Worm (Caenorhabditis elegans) whole organism, late embryonic: ENCODE data around the gene C01G10.1.

Experiments
- C08G9.2 ChIP-seq: sonication (generic microtip); optimal IDR thresholded peaks from 2 replicates; lab custom pipeline; 2016; ENCODE audit warnings: mild to moderate bottlenecking, missing genetic modification characterization, moderate library complexity, missing compliant biosample characterization
- C38D4.7 ChIP-seq: fragments of 200-800 bp; sonication (Bioruptor generic); optimal IDR thresholded peaks from 2 replicates; lab custom pipeline; 2018; ENCODE audit warnings: mild to moderate bottlenecking, missing genetic modification characterization, moderate library complexity, missing compliant biosample characterization
- K09A11.1 ChIP-seq: sonication (generic microtip); optimal IDR thresholded peaks from 2 replicates; lab custom pipeline; 2017; ENCODE audit warnings: antibody characterized with exemption, mild to moderate bottlenecking, missing genetic modification characterization, missing compliant biosample characterization; ENCODE audit not compliant: insufficient read depth
- Y22D7AL.16 ChIP-seq: sonication (generic microtip); optimal IDR thresholded peaks from 2 replicates; lab custom pipeline; 2016; ENCODE audit warnings: missing genetic modification characterization, missing compliant biosample characterization
- ahr-1 ChIP-seq: sonication (generic microtip); optimal IDR thresholded peaks from 2 replicates; lab custom pipeline; 2016; ENCODE audit warnings: missing genetic modification characterization, missing compliant biosample characterization
- ama-1 ChIP-seq: fragments of 150-350 bp; optimal IDR thresholded peaks from 2 replicates; lab custom pipeline; 2014
- ceh-30 ChIP-seq: fragments of 150-350 bp; optimal IDR thresholded peaks from 2 replicates; lab custom pipeline; 2014; ENCODE audit warnings: missing biosample characterization, missing genetic modification characterization
- ceh-34 ChIP-seq: sonication (generic microtip); optimal IDR thresholded peaks from 2 replicates; lab custom pipeline; 2016; ENCODE audit warnings: mild to moderate bottlenecking, missing genetic modification characterization, missing compliant biosample characterization
- ceh-45 ChIP-seq: fragments of 200-800 bp; sonication (Bioruptor generic); IDR thresholded peaks from 2 replicates; pipeline ENCODE4 v1.3.6; 2022; ENCODE audit warnings: missing genetic modification reagents, missing genetic modification characterization, missing compliant biosample characterization
- ceh-48 ChIP-seq: sonication (generic microtip); optimal IDR thresholded peaks from 2 replicates; lab custom pipeline; 2016; ENCODE audit warnings: missing genetic modification characterization, inconsistent platforms, missing compliant biosample characterization
- ceh-6 ChIP-seq: fragments of 200-800 bp; sonication (Bioruptor generic); optimal IDR thresholded peaks from 2 replicates; lab custom pipeline; 2018; ENCODE audit warnings: mild to moderate bottlenecking, missing genetic modification characterization, missing compliant biosample characterization
- ceh-9 ChIP-seq: sonication (generic microtip); optimal IDR thresholded peaks from 2 replicates; lab custom pipeline; 2016; ENCODE audit warnings: mild to moderate bottlenecking, missing genetic modification characterization, inconsistent platforms, missing compliant biosample characterization
- dve-1 ChIP-seq: sonication (generic microtip); optimal IDR thresholded peaks from 2 replicates; lab custom pipeline; 2017; ENCODE audit warnings: antibody characterized with exemption, mild to moderate bottlenecking, missing genetic modification characterization, missing compliant biosample characterization
- elt-2 ChIP-seq: sonication (generic microtip); optimal IDR thresholded peaks from 2 replicates; lab custom pipeline; 2016; ENCODE audit warnings: missing genetic modification reagents, missing genetic modification characterization, missing compliant biosample characterization
- ets-4 ChIP-seq: sonication (generic microtip); optimal IDR thresholded peaks from 2 replicates; lab custom pipeline; 2016; ENCODE audit warnings: missing genetic modification characterization, missing compliant biosample characterization
- fax-1 ChIP-seq: sonication (generic microtip); optimal IDR thresholded peaks from 2 replicates; lab custom pipeline; 2016; ENCODE audit warnings: missing genotype, missing genetic modification characterization, missing compliant biosample characterization
- fkh-10 ChIP-seq: fragments of 150-350 bp; optimal IDR thresholded peaks from 2 replicates; lab custom pipeline; 2014; ENCODE audit warnings: missing biosample characterization, missing genetic modification reagents, missing genetic modification characterization
- gmeb-2 ChIP-seq: sonication (generic microtip); optimal IDR thresholded peaks from 2 replicates; lab custom pipeline; 2016; ENCODE audit warnings: missing genetic modification characterization, inconsistent platforms, missing compliant biosample characterization
- hlh-15 ChIP-seq: sonication (generic microtip); optimal IDR thresholded peaks from 2 replicates; lab custom pipeline; 2016; ENCODE audit warnings: missing genetic modification characterization, missing compliant biosample characterization
- hlh-30 ChIP-seq: sonication (generic microtip); optimal IDR thresholded peaks from 2 replicates; lab custom pipeline; 2017; ENCODE audit warnings: antibody characterized with exemption, missing genetic modification characterization, missing compliant biosample characterization; ENCODE audit not compliant: insufficient read depth
- hlh-8 ChIP-seq: sonication (generic microtip); optimal IDR thresholded peaks from 2 replicates; lab custom pipeline; 2016; ENCODE audit warnings: missing genotype, missing genetic modification characterization, missing compliant biosample characterization
- lim-6 ChIP-seq: sonication (generic microtip); optimal IDR thresholded peaks from 2 replicates; lab custom pipeline; 2016; ENCODE audit warnings: missing genetic modification characterization, missing compliant biosample characterization
- madf-2 ChIP-seq: sonication (generic microtip); optimal IDR thresholded peaks from 2 replicates; lab custom pipeline; 2017; ENCODE audit warnings: missing genetic modification characterization, missing compliant biosample characterization
- mec-3 ChIP-seq: sonication (generic microtip); optimal IDR thresholded peaks from 2 replicates; lab custom pipeline; 2016; ENCODE audit warnings: borderline replicate concordance, missing genetic modification characterization, missing compliant biosample characterization
- nfya-1 ChIP-seq: sonication (generic microtip); optimal IDR thresholded peaks from 2 replicates; lab custom pipeline; 2017; ENCODE audit warnings: missing genetic modification characterization, mild to moderate bottlenecking, missing compliant biosample characterization, antibody characterized with exemption, moderate library complexity
- nhr-11 ChIP-seq: fragments of 150-350 bp; optimal IDR thresholded peaks from 2 replicates; lab custom pipeline; 2014; ENCODE audit warnings: missing biosample characterization, missing genetic modification characterization
- nhr-232 ChIP-seq: sonication (generic microtip); optimal IDR thresholded peaks from 2 replicates; lab custom pipeline; 2016; ENCODE audit warnings: missing genetic modification characterization, missing compliant biosample characterization
- odd-2 ChIP-seq: sonication (generic microtip); optimal IDR thresholded peaks from 2 replicates; lab custom pipeline; 2017; ENCODE audit warnings: antibody characterized with exemption, mild to moderate bottlenecking, missing genetic modification characterization, missing compliant biosample characterization
- pag-3 ChIP-seq: sonication (generic microtip); optimal IDR thresholded peaks from 2 replicates; lab custom pipeline; 2016; ENCODE audit warnings: missing compliant biosample characterization, missing genetic modification characterization, borderline replicate concordance
- pat-9 ChIP-seq: fragments of 200-800 bp; sonication (Bioruptor generic); optimal IDR thresholded peaks from 2 replicates; lab custom pipeline; 2018; ENCODE audit warnings: mild to moderate bottlenecking, missing genetic modification characterization, moderate library complexity, missing compliant biosample characterization
- pax-1 ChIP-seq: fragments of 150-350 bp; optimal IDR thresholded peaks from 2 replicates; lab custom pipeline; 2014; ENCODE audit warnings: missing biosample characterization, missing genetic modification characterization
- pha-2 ChIP-seq: sonication (generic microtip); optimal IDR thresholded peaks from 2 replicates; lab custom pipeline; 2017; ENCODE audit warnings: mild to moderate bottlenecking, missing genetic modification characterization, missing compliant biosample characterization
- pha-4 ChIP-seq: fragments of 150-350 bp; optimal IDR thresholded peaks from 2 replicates; lab custom pipeline; 2018; ENCODE audit warnings: missing biosample characterization, missing genetic modification reagents, missing genetic modification characterization
- pqm-1 ChIP-seq: sonication (generic microtip); optimal IDR thresholded peaks from 2 replicates; lab custom pipeline; 2016; ENCODE audit warnings: missing genetic modification characterization, missing compliant biosample characterization
- pros-1 ChIP-seq: fragments of 150-350 bp; optimal IDR thresholded peaks from 2 replicates; lab custom pipeline; 2014; ENCODE audit warnings: missing biosample characterization, missing genetic modification reagents, missing genetic modification characterization
- sox-4 ChIP-seq: sonication (generic microtip); optimal IDR thresholded peaks from 2 replicates; lab custom pipeline; 2017; ENCODE audit warnings: mild to moderate bottlenecking, missing genetic modification characterization, inconsistent platforms, missing compliant biosample characterization
- syd-9 ChIP-seq: sonication (generic microtip); optimal IDR thresholded peaks from 2 replicates; lab custom pipeline; 2016; ENCODE audit warnings: mild to moderate bottlenecking, missing genetic modification characterization, moderate library complexity, missing compliant biosample characterization
- tbx-2 ChIP-seq: sonication (generic microtip); optimal IDR thresholded peaks from 2 replicates; lab custom pipeline; 2016; ENCODE audit warnings: missing genetic modification characterization, missing compliant biosample characterization
- tbx-7 ChIP-seq: sonication (generic microtip); optimal IDR thresholded peaks from 2 replicates; lab custom pipeline; 2016; ENCODE audit warnings: missing genotype, missing genetic modification characterization, missing compliant biosample characterization
- unc-42 ChIP-seq: sonication (generic microtip); optimal IDR thresholded peaks from 2 replicates; lab custom pipeline; 2016; ENCODE audit warnings: missing genotype, missing genetic modification characterization, missing compliant biosample characterization
- unc-55 ChIP-seq: sonication (generic microtip); optimal IDR thresholded peaks from 2 replicates; lab custom pipeline; 2017; ENCODE audit warnings: missing biosample characterization, missing genetic modification reagents, missing genetic modification characterization
- unc-86 ChIP-seq: sonication (generic microtip); optimal IDR thresholded peaks from 2 replicates; lab custom pipeline; 2016; ENCODE audit warnings: missing genetic modification characterization, missing compliant biosample characterization

Gene C01G10.1

ce11 chrV:15085335-15085800, 14.2 kb upstream of the C01G10.1 start, which contains the start of the genes ahsa-1 and C01G10.7 (continued):
- TF ChIP-seq unc-55 (GFP tag; lab: Kevin White, UChicago) (no peak), ceh-48 (peak; percentile 29), ahr-1 (peak; percentile 48), pat-9 (tag; lab: Kevin White, UChicago) (no peak), ceh-9 (no peak), ceh-45 (GFP tag; lab: Robert Waterston, UW) (no peak), fax-1 (peak; percentile 67), ets-4 (tag; lab: Kevin White, UChicago) (peak; percentile 97), pha-4 (tag; lab: Kevin White, UChicago) (no peak), pha-2 (tag; lab: Kevin White, UChicago) (peak; percentile 31), hlh-8 (tag; lab: Kevin White, UChicago) (peak; percentile 86), nfya-1 (tag; lab: Kevin White, UChicago) (peak; percentile 83), K09A11.1 (tag; lab: Kevin White, UChicago) (no peak), tbx-7 (tag; lab: Kevin White, UChicago) (peak; percentile 92), unc-42 (tag; lab: Kevin White, UChicago) (peak; percentile 98), nhr-232 (tag; lab: Kevin White, UChicago) (no peak), ceh-6 (GFP tag; lab: Kevin White, UChicago) (no peak), hlh-30 (no peak), pag-3 (no peak), ama-1 (lab: Kevin White, UChicago) (no peak), C38D4.7 (no peak), pax-1 (tag; lab: Kevin White, UChicago) (peak; percentile 40), ceh-34 (tag; lab: Kevin White, UChicago) (peak; percentile 68), nhr-11 (tag; lab: Kevin White, UChicago) (no peak), gmeb-2 (peak; percentile 15), pqm-1 (tag; lab: Kevin White, UChicago) (peak; percentile 93), mec-3 (tag; lab: Kevin White, UChicago) (peak; percentile 85)

ce11 chrV:15087207-15087706, 12.3 kb upstream of the C01G10.1 start, which contains the start of the genes C01G10.15 and C01G10.6:
Gene C01G10.15, minus strand, starts transcription at chrV:15087307.
Gene C01G10.6, plus strand, starts transcription at chrV:15087656.
- TF ChIP-seq ets-4 (tag; lab: Kevin White, UChicago) (no peak), elt-2 (tag; lab: Kevin White, UChicago) (no peak), sox-4 (tag; lab: Kevin White, UChicago) (no peak), Y22D7AL.16 (tag; lab: Kevin White, UChicago) (no peak), ceh-45 (GFP tag; lab: Robert Waterston, UW) (no peak), hlh-30 (no peak), unc-86 (no peak), syd-9 (no peak), odd-2 (tag; lab: Kevin White, UChicago) (no peak), fkh-10 (GFP tag; lab: Kevin White, UChicago) (no peak), C08G9.2 (tag; lab: Kevin White, UChicago) (no peak), nhr-11 (tag; lab: Kevin White, UChicago) (no peak), fax-1 (no peak), madf-2 (no peak), ceh-30 (tag; lab: Kevin White, UChicago) (no peak), ama-1 (lab: Kevin White, UChicago) (no peak)

- TF ChIP-seq sox-4 (tag; lab: Kevin White, UChicago) = no peak
- no peak for TF ChIP-seq pros-1 (tag; lab: Kevin White, UChicago)
- no peak for TF ChIP-seq tbx-2 (tag; lab: Kevin White, UChicago)
- no peak for TF ChIP-seq lim-6 (tag; lab: Kevin White, UChicago)
- no peak for TF ChIP-seq hlh-15
- no peak for TF ChIP-seq madf-2
- no peak for TF ChIP-seq ama-1 (lab: Kevin White, UChicago)
- no peak for TF ChIP-seq unc-55 (GFP tag; lab: Kevin White, UChicago)
- TF ChIP-seq nhr-232 (tag; lab: Kevin White, UChicago) = no peak
- no peak for TF ChIP-seq dve-1 (tag; lab: Kevin White, UChicago)
Observed at ce11 chrV:15088613-15089012, 10.9 kb upstream of the C01G10.1 start, which contains the start of gene C01G10.18. Gene C01G10.18, minus strand, starts transcription at chrV:15088713.
